Fruit fly (Drosophila melanogaster) whole organism, embryonic: ENCODE measurements around the gene SCCRO.

ENCODE experiments used
- ATbp ChIP-seq: fragments of 200-800 bp; sonication (Bioruptor generic); optimal IDR thresholded peaks from 2 replicates; lab custom pipeline; 2017; ENCODE audit warnings: missing biosample characterization, mild to moderate bottlenecking, missing genetic modification characterization, missing genetic modification reagents
- Abd-B ChIP-seq: fragments of 200-800 bp; sonication (Bioruptor generic); optimal IDR thresholded peaks from 2 replicates; lab custom pipeline; 2018; ENCODE audit warnings: missing biosample characterization, mild to moderate bottlenecking, missing genetic modification characterization, moderate library complexity
- B-H2 ChIP-seq: fragments of 200-800 bp; sonication (Bioruptor generic); optimal IDR thresholded peaks from 2 replicates; lab custom pipeline; 2018; ENCODE audit warnings: missing biosample characterization, mild to moderate bottlenecking, missing genetic modification characterization
- Bteb2 ChIP-seq: fragments of 200-800 bp; sonication (Bioruptor generic); optimal IDR thresholded peaks from 2 replicates; lab custom pipeline; 2016; ENCODE audit warnings: missing biosample characterization, missing genetic modification characterization
- CG10959 ChIP-seq: fragments of 200-800 bp; sonication (Bioruptor generic); IDR thresholded peaks from 2 replicates; pipeline ENCODE4 v1.3.6; 2022; ENCODE audit warnings: missing biosample characterization, missing genetic modification characterization
- CG11247 ChIP-seq: fragments of 200-800 bp; sonication (Bioruptor generic); IDR thresholded peaks from 2 replicates; pipeline ENCODE4 v1.3.6; 2022; ENCODE audit warnings: missing biosample characterization, missing genetic modification characterization
- CG12219 ChIP-seq: fragments of 200-800 bp; sonication (Bioruptor generic); optimal IDR thresholded peaks from 3 replicates; lab custom pipeline; 2018; ENCODE audit warnings: missing biosample characterization, mild to moderate bottlenecking, missing genetic modification characterization
- CG12299 ChIP-seq: fragments of 200-800 bp; sonication (Bioruptor generic); optimal IDR thresholded peaks from 2 replicates; lab custom pipeline; 2018; ENCODE audit warnings: missing biosample characterization, mild to moderate bottlenecking, missing genetic modification characterization
- CG15011 ChIP-seq: fragments of 200-800 bp; sonication (Bioruptor generic); optimal IDR thresholded peaks from 3 replicates; lab custom pipeline; 2018; ENCODE audit warnings: missing biosample characterization, mild to moderate bottlenecking, missing genetic modification characterization
- CG17186 ChIP-seq: fragments of 200-800 bp; sonication (Bioruptor generic); optimal IDR thresholded peaks from 3 replicates; lab custom pipeline; 2017; ENCODE audit warnings: missing biosample characterization, missing genetic modification reagents, missing genetic modification characterization
- CG17359 ChIP-seq: fragments of 200-800 bp; sonication (Bioruptor generic); optimal IDR thresholded peaks from 3 replicates; lab custom pipeline; 2018; ENCODE audit warnings: missing biosample characterization, mild to moderate bottlenecking, missing genetic modification characterization, moderate library complexity
- CG17612 ChIP-seq: fragments of 200-800 bp; sonication (Bioruptor generic); IDR thresholded peaks from 2 replicates; pipeline ENCODE4 v1.3.6; 2022; ENCODE audit warnings: missing biosample characterization, missing genetic modification characterization
- CG18764 ChIP-seq: fragments of 200-800 bp; sonication (Bioruptor generic); optimal IDR thresholded peaks from 3 replicates; lab custom pipeline; 2016; ENCODE audit warnings: missing biosample characterization, missing genetic modification characterization
- CG30431 ChIP-seq: fragments of 200-800 bp; sonication (Bioruptor generic); optimal IDR thresholded peaks from 2 replicates; lab custom pipeline; 2017; ENCODE audit warnings: missing biosample characterization, missing genetic modification characterization
- CG3065 ChIP-seq: fragments of 200-800 bp; sonication (Bioruptor generic); optimal IDR thresholded peaks from 2 replicates; lab custom pipeline; 2016; ENCODE audit warnings: missing biosample characterization, missing genetic modification characterization
- CG3726 ChIP-seq: fragments of 200-800 bp; sonication (Bioruptor generic); IDR thresholded peaks from 3 replicates; pipeline ENCODE4, ENCODE4 v1.3.6; 2022; ENCODE audit warnings: missing biosample characterization, missing genetic modification characterization
- CG7556 ChIP-seq: fragments of 200-800 bp; sonication (Bioruptor generic); optimal IDR thresholded peaks from 2 replicates; lab custom pipeline; 2017; ENCODE audit warnings: missing biosample characterization, mild to moderate bottlenecking, missing genetic modification characterization
- CG8089 ChIP-seq: fragments of 200-800 bp; sonication (Bioruptor generic); optimal IDR thresholded peaks from 3 replicates; lab custom pipeline; 2016; ENCODE audit warnings: missing biosample characterization, missing genetic modification characterization
- CG8388 ChIP-seq: fragments of 200-800 bp; sonication (Bioruptor generic); optimal IDR thresholded peaks from 2 replicates; lab custom pipeline; 2019; ENCODE audit warnings: missing biosample characterization, mild to moderate bottlenecking, missing genetic modification characterization, moderate library complexity
- CG8765 ChIP-seq: fragments of 200-800 bp; sonication (Bioruptor generic); IDR thresholded peaks from 2 replicates; pipeline ENCODE4 v1.3.6; 2022; ENCODE audit warnings: missing biosample characterization, missing genetic modification characterization
- CG8924 ChIP-seq: fragments of 200-800 bp; optimal IDR thresholded peaks from 3 replicates; lab custom pipeline; 2019; ENCODE audit warnings: missing biosample characterization, mild to moderate bottlenecking, missing genetic modification characterization, moderate library complexity
- CTCF ChIP-seq: fragments of 200-800 bp; sonication (Bioruptor generic); optimal IDR thresholded peaks from 2 replicates; lab custom pipeline; 2017; ENCODE audit warnings: missing biosample characterization, mild to moderate bottlenecking, missing genetic modification characterization, moderate library complexity
- D19B ChIP-seq: fragments of 200-800 bp; sonication (Bioruptor generic); optimal IDR thresholded peaks from 2 replicates; lab custom pipeline; 2017; ENCODE audit warnings: missing biosample characterization, mild to moderate bottlenecking, missing genetic modification characterization
- Dip3 ChIP-seq: fragments of 200-800 bp; sonication (Bioruptor generic); optimal IDR thresholded peaks from 3 replicates; lab custom pipeline; 2016; ENCODE audit warnings: missing biosample characterization, missing genetic modification characterization
- Drgx ChIP-seq: fragments of 200-800 bp; sonication (Bioruptor generic); IDR thresholded peaks from 2 replicates; pipeline ENCODE4 v1.3.6; 2022; ENCODE audit warnings: missing biosample characterization, missing genetic modification characterization
- H2.0 ChIP-seq: fragments of 200-800 bp; sonication (Bioruptor generic); IDR thresholded peaks from 2 replicates; pipeline ENCODE4 v1.3.6; 2022; ENCODE audit warnings: missing biosample characterization, missing genetic modification characterization
- HLH4C ChIP-seq: fragments of 200-800 bp; sonication (Bioruptor generic); IDR thresholded peaks from 3 replicates; pipeline ENCODE4 v1.3.6; 2022; ENCODE audit warnings: missing biosample characterization, missing genetic modification characterization; ENCODE audit not compliant: partially characterized antibody
- HLH54F ChIP-seq: fragments of 200-800 bp; sonication (Bioruptor generic); optimal IDR thresholded peaks from 3 replicates; lab custom pipeline; 2016; ENCODE audit warnings: missing biosample characterization, missing genetic modification characterization
- HLHmδ ChIP-seq: fragments of 200-800 bp; sonication (Bioruptor generic); optimal IDR thresholded peaks from 2 replicates; lab custom pipeline; 2018; ENCODE audit warnings: missing biosample characterization, mild to moderate bottlenecking, missing genetic modification characterization, moderate library complexity
- HmgD ChIP-seq: fragments of 200-800 bp; sonication (Bioruptor generic); optimal IDR thresholded peaks from 3 replicates; lab custom pipeline; 2016; ENCODE audit warnings: missing biosample characterization, missing genetic modification characterization
- Hr51 ChIP-seq, 2 experiments: fragments of 200-800 bp; sonication (Bioruptor generic); optimal IDR thresholded peaks; 2 replicates in 1 of 2; 3 replicates in 1 of 2; lab custom pipeline; 2016 to 2018; ENCODE audit warnings: missing biosample characterization in 2 of 2, missing genetic modification characterization in 2 of 2, mild to moderate bottlenecking in 1 of 2, moderate library complexity in 1 of 2
- Max ChIP-seq: fragments of 200-800 bp; sonication (Bioruptor generic); optimal IDR thresholded peaks from 2 replicates; lab custom pipeline; 2016; ENCODE audit warnings: missing biosample characterization, mild to moderate bottlenecking, missing genetic modification characterization
- Med ChIP-seq: fragments of 200-800 bp; sonication (Bioruptor generic); peaks from one replicate; lab custom pipeline; 2016; ENCODE audit warnings: missing biosample characterization, missing genetic modification characterization, mild to moderate bottlenecking, inconsistent platforms, moderate library complexity
- NfI ChIP-seq: fragments of 200-800 bp; sonication (Bioruptor generic); optimal IDR thresholded peaks from 3 replicates; lab custom pipeline; 2018; ENCODE audit warnings: missing biosample characterization, mild to moderate bottlenecking, missing genetic modification characterization, moderate library complexity
- Pdp1 ChIP-seq, 2 experiments: fragments of 200-800 bp; sonication (Bioruptor generic); optimal IDR thresholded peaks; 3 replicates each; lab custom pipeline; 2016; ENCODE audit warnings: missing biosample characterization in 2 of 2, missing genetic modification characterization in 2 of 2, mild to moderate bottlenecking in 1 of 2, moderate library complexity in 1 of 2
- Ravus ChIP-seq: fragments of 200-800 bp; sonication (Bioruptor generic); IDR thresholded peaks from 2 replicates; pipeline ENCODE4 v1.3.6; 2022; ENCODE audit warnings: missing biosample characterization, missing genetic modification characterization
- chm ChIP-seq: fragments of 200-800 bp; sonication (Bioruptor generic); IDR thresholded peaks from 2 replicates; pipeline ENCODE4 v1.3.6; 2022; ENCODE audit warnings: missing biosample characterization, missing genetic modification characterization
- dm ChIP-seq: fragments of 200-800 bp; sonication (Bioruptor generic); optimal IDR thresholded peaks from 3 replicates; lab custom pipeline; 2016; ENCODE audit warnings: missing biosample characterization, missing genetic modification characterization
- dmrt99B ChIP-seq: fragments of 200-800 bp; sonication (Bioruptor generic); optimal IDR thresholded peaks from 2 replicates; lab custom pipeline; 2018; ENCODE audit warnings: missing biosample characterization, mild to moderate bottlenecking, missing genetic modification characterization, moderate library complexity
- fru ChIP-seq: fragments of >200 bp; optimal IDR thresholded peaks from 2 replicates; lab custom pipeline; 2017
- gcm ChIP-seq: fragments of 200-800 bp; sonication (Bioruptor generic); optimal IDR thresholded peaks from 2 replicates; lab custom pipeline; 2019; ENCODE audit warnings: missing biosample characterization, mild to moderate bottlenecking, missing genetic modification characterization, moderate library complexity
- gcm2 ChIP-seq: fragments of 200-800 bp; sonication (Bioruptor generic); optimal IDR thresholded peaks from 2 replicates; lab custom pipeline; 2016; ENCODE audit warnings: missing biosample characterization, missing genetic modification characterization
- gfzf ChIP-seq: fragments of 200-800 bp; sonication (Bioruptor generic); optimal IDR thresholded peaks from 2 replicates; lab custom pipeline; 2016; ENCODE audit warnings: missing biosample characterization, mild to moderate bottlenecking, missing genetic modification characterization, moderate library complexity
- grn ChIP-seq: fragments of 200-800 bp; sonication (Bioruptor generic); optimal IDR thresholded peaks from 3 replicates; lab custom pipeline; 2017; ENCODE audit warnings: missing biosample characterization, missing genetic modification characterization
- ham ChIP-seq: fragments of 200-800 bp; sonication (Bioruptor generic); IDR thresholded peaks from 2 replicates; pipeline ENCODE4 v1.3.6; 2022; ENCODE audit warnings: missing biosample characterization, missing genetic modification characterization
- pnt ChIP-seq: fragments of 200-800 bp; sonication (Bioruptor generic); optimal IDR thresholded peaks from 3 replicates; lab custom pipeline; 2016; ENCODE audit warnings: missing biosample characterization, missing genetic modification characterization
- sens-2 ChIP-seq: fragments of 200-800 bp; sonication (Bioruptor generic); IDR thresholded peaks from 2 replicates; pipeline ENCODE4 v1.3.6; 2022; ENCODE audit warnings: missing biosample characterization, missing genetic modification characterization
- sqz ChIP-seq: fragments of 200-800 bp; sonication (Bioruptor generic); optimal IDR thresholded peaks from 3 replicates; lab custom pipeline; 2018; ENCODE audit warnings: missing biosample characterization, mild to moderate bottlenecking, missing genetic modification characterization
- wdn ChIP-seq: fragments of 200-800 bp; sonication (Bioruptor generic); IDR thresholded peaks from 2 replicates; pipeline ENCODE4 v1.3.6; 2022; ENCODE audit warnings: missing biosample characterization, missing genetic modification characterization
- zfh1 ChIP-seq: fragments of 200-800 bp; sonication (Bioruptor generic); IDR thresholded peaks from 3 replicates; pipeline ENCODE4 v1.3.6; 2022; ENCODE audit warnings: missing biosample characterization, missing genetic modification characterization

Gene SCCRO

dm6 chr3L:15565829-15566433 lies 2.7 kb downstream of the SCCRO start, which contains the start of gene dop (continued):
- no peak for TF ChIP-seq CG8388
- peak; percentile 9 for TF ChIP-seq Abd-B
- no peak for TF ChIP-seq sens-2 (GFP tag; lab: Robert Waterston, UW)
- TF ChIP-seq HLH4C (GFP tag; lab: Robert Waterston, UW): peak; percentile 60
- TF ChIP-seq sqz (GFP tag; lab: Kevin White, UChicago): no peak
- TF ChIP-seq HmgD: peak; percentile 55
- peak; percentile 78 for TF ChIP-seq D19B (GFP tag; lab: Kevin White, UChicago)
- no peak for TF ChIP-seq ham (GFP tag; lab: Robert Waterston, UW)
- no peak for TF ChIP-seq CTCF (GFP tag; lab: Kevin White, UChicago)
- TF ChIP-seq CG17612 (GFP tag; lab: Robert Waterston, UW): no peak
- no peak for TF ChIP-seq CG3065 (GFP tag; lab: Kevin White, UChicago)
- TF ChIP-seq Med (GFP tag; lab: Kevin White, UChicago): peak; percentile 89
- peak; percentile 58 for TF ChIP-seq B-H2
- TF ChIP-seq, all 482 proteins: peak for 123

- TF ChIP-seq CG8924 (tag; lab: Kevin White, UChicago): peak; percentile 64
- TF ChIP-seq CG12219 (GFP tag; lab: Kevin White, UChicago): peak; percentile 78
- TF ChIP-seq CG11247 (GFP tag; lab: Robert Waterston, UW): peak; percentile 53
- no peak for TF ChIP-seq Dip3 (GFP tag; lab: Kevin White, UChicago)
- peak; percentile 15 for TF ChIP-seq wdn
- peak; percentile 88 for TF ChIP-seq ATbp (GFP tag; lab: Kevin White, UChicago)
- no peak for TF ChIP-seq Max (GFP tag; lab: Kevin White, UChicago)
- peak in 1 of 2 experiments; percentile 8 for TF ChIP-seq Pdp1 (GFP tag; optimal IDR thresholded peaks at IDR 0.05; lab: Kevin White, UChicago)
- peak; percentile 38 for TF ChIP-seq CG8089
- no peak for TF ChIP-seq H2.0 (GFP tag; lab: Robert Waterston, UW)
- no peak for TF ChIP-seq gfzf (GFP tag; lab: Kevin White, UChicago)
- TF ChIP-seq gcm2 (GFP tag; lab: Kevin White, UChicago): no peak
- no peak for TF ChIP-seq CG10959
- peak; percentile 8 for TF ChIP-seq Bteb2 (GFP tag; lab: Kevin White, UChicago)
- peak; percentile 55 for TF ChIP-seq gcm (GFP tag; lab: Kevin White, UChicago)
- no peak for TF ChIP-seq CG8765 (GFP tag; lab: Robert Waterston, UW)
- TF ChIP-seq CG12299: peak; percentile 62
- peak in 1 of 2 experiments; percentile 63 for TF ChIP-seq Hr51 (GFP tag; optimal IDR thresholded peaks at IDR 0.05; lab: Kevin White, UChicago)
- TF ChIP-seq dm: no peak
- TF ChIP-seq CG30431: peak; percentile 36
- TF ChIP-seq zfh1 (GFP tag; lab: Robert Waterston, UW): peak; percentile 65; the same call in 2 of the 3 replicates
- TF ChIP-seq HLHmδ (GFP tag; lab: Kevin White, UChicago): peak; percentile 77
- TF ChIP-seq CG15011 (GFP tag; lab: Kevin White, UChicago): peak; percentile 74
- no peak for TF ChIP-seq CG17359
- TF ChIP-seq grn (GFP tag; lab: Kevin White, UChicago): no peak
- peak; percentile 65 for TF ChIP-seq NfI (GFP tag; lab: Kevin White, UChicago)
- TF ChIP-seq pnt (GFP tag; lab: Kevin White, UChicago): no peak
- TF ChIP-seq CG18764 (GFP tag; lab: Kevin White, UChicago): no peak
- TF ChIP-seq CG17186: no peak
- TF ChIP-seq CG3726 (GFP tag; lab: Robert Waterston, UW): no peak
- TF ChIP-seq chm (GFP tag; lab: Robert Waterston, UW): peak; percentile 73
- no peak for TF ChIP-seq dmrt99B (tag; lab: Kevin White, UChicago)
- peak; percentile 38 for TF ChIP-seq CG3065 (GFP tag; lab: Kevin White, UChicago)
- peak; percentile 68 for TF ChIP-seq CG7556
- no peak for TF ChIP-seq HLH54F
- 0 out of 2 replicates have a peak, but pooled peaks have one; percentile 23 for TF ChIP-seq Drgx (GFP tag; lab: Robert Waterston, UW)
- TF ChIP-seq fru (lab: Kevin White, UChicago): no peak
- TF ChIP-seq Ravus: no peak
Measured at dm6 chr3L:15566484-15566955, 3.3 kb downstream of the SCCRO start.
